Fruit fly (Drosophila melanogaster): ENCODE results near the gene CG32365.

The CG32365 gene

DNA sequence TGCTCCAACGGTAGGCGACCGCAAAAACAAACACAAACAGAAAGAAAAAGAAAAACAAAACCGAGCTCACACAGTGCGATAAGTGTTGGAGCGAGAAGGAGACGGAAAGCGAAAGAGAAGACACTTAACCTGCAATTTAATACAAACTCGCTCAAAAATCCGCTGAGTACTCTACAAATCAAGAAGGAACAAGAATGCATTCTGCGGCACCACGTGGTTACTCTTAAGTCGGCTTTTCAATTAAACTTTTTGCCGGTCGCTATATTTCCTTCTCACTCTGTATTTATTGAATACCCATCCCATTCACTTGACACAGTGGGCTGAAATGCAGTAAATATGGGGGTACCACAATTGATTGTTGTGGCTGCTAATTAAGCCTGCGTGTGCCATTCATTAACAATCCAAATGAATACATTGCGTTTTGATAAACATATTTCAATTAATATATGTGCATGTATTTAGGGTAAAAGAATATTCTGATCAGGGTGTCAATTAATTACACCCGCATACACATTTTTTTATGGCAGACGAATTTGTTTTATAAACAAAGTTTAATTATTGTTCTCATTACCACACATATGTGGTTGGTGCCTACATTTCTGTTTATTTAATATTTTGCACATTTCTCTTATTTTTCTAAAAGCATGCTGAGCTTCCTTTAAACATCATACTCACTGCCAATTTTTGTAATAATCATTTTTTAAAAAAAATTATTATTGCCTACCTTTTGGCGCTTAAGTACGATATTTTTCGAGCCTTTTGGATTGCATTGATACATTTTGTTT lies 6.4 kb upstream of the CG32365 start (continued):
- TF ChIP-seq CG7963 (GFP tag; IDR thresholded peaks at IDR 0.05; ENCODE audit: partially characterized antibody) (no peak), dpn (GFP tag; optimal IDR thresholded peaks at IDR 0.05) (peak in 1 of 2 experiments; percentile 17), Optix (GFP tag; IDR thresholded peaks at IDR 0.05) (no peak), Max (GFP tag; optimal IDR thresholded peaks at IDR 0.05) (peak; percentile 12), CG1529 (GFP tag; optimal IDR thresholded peaks at IDR 0.05) (no peak), CG2129 (GFP tag; IDR thresholded peaks at IDR 0.05; ENCODE audit: partially characterized antibody) (no peak), phol (tag; optimal IDR thresholded peaks at IDR 0.05) (peak; percentile 21), tgo (GFP tag; IDR thresholded peaks at IDR 0.05) (no peak), CG4707 (GFP tag; optimal IDR thresholded peaks at IDR 0.05) (peak; percentile 22), CG10959 (GFP tag; IDR thresholded peaks at IDR 0.05) (no peak), pzg (GFP tag; optimal IDR thresholded peaks at IDR 0.05) (no peak), Xbp1 (GFP tag; optimal IDR thresholded peaks at IDR 0.05) (peak; percentile 7), Mes4 (GFP tag; optimal IDR thresholded peaks at IDR 0.05) (no peak), trh (GFP tag; optimal IDR thresholded peaks at IDR 0.05) (no peak), sc (optimal IDR thresholded peaks at IDR 0.05) (no peak), sc (GFP tag; optimal IDR thresholded peaks at IDR 0.05) (no peak), amos (GFP tag; IDR thresholded peaks at IDR 0.05; ENCODE audit: partially characterized antibody) (no peak), CG9727 (GFP tag; optimal IDR thresholded peaks at IDR 0.05) (peak; percentile 65), mirr (GFP tag; optimal IDR thresholded peaks at IDR 0.05) (peak; percentile 43), chn (GFP tag; optimal IDR thresholded peaks at IDR 0.05) (no peak), CG7987 (GFP tag; optimal IDR thresholded peaks at IDR 0.05) (peak; percentile 13), sima (GFP tag; optimal IDR thresholded peaks at IDR 0.05) (no peak), TFAM (GFP tag; optimal IDR thresholded peaks at IDR 0.05) (no peak), CG15514 (GFP tag; optimal IDR thresholded peaks at IDR 0.05) (no peak), HLH3B (GFP tag; IDR thresholded peaks at IDR 0.05) (0 out of 2 replicates have a peak, but pooled peaks have one; percentile 43), ara (GFP tag; IDR thresholded peaks at IDR 0.05) (peak; percentile 31; the same call in 1 of the 2 replicates), ham (GFP tag; IDR thresholded peaks at IDR 0.05) (no peak), shn (GFP tag; optimal IDR thresholded peaks at IDR 0.05) (no peak), CG11456 (GFP tag; IDR thresholded peaks at IDR 0.05) (peak; percentile 73), CG2202 (tag; optimal IDR thresholded peaks at IDR 0.05) (no peak), repo (GFP tag; optimal IDR thresholded peaks at IDR 0.05) (no peak), CHES-1-like (GFP tag; optimal IDR thresholded peaks at IDR 0.05) (no peak), schlank (tag; optimal IDR thresholded peaks at IDR 0.05) (no peak), aop (GFP tag; IDR thresholded peaks at IDR 0.05) (no peak), CG2875 (GFP tag; optimal IDR thresholded peaks at IDR 0.05) (no peak), sob (GFP tag; IDR thresholded peaks at IDR 0.05) (no peak), CG17612 (GFP tag; IDR thresholded peaks at IDR 0.05) (no peak), chif (GFP tag; optimal IDR thresholded peaks at IDR 0.05) (peak in 1 of 2 experiments; percentile 26), sens-2 (GFP tag; IDR thresholded peaks at IDR 0.05) (no peak), CG3407 (GFP tag; optimal IDR thresholded peaks at IDR 0.05) (no peak), ash1 (GFP tag; optimal IDR thresholded peaks at IDR 0.05) (no peak), CG2116 (GFP tag; optimal IDR thresholded peaks at IDR 0.05) (no peak), CG1832 (GFP tag; optimal IDR thresholded peaks at IDR 0.05) (peak; percentile 36), lilli (GFP tag; optimal IDR thresholded peaks at IDR 0.05) (peak; percentile 20), D19B (GFP tag; optimal IDR thresholded peaks at IDR 0.05) (peak; percentile 31), Hr39 (optimal IDR thresholded peaks at IDR 0.05) (no peak), Elba2 (GFP tag; optimal IDR thresholded peaks at IDR 0.05) (no peak), CG10654 (GFP tag; optimal IDR thresholded peaks at IDR 0.05) (no peak), CG18011 (GFP tag; optimal IDR thresholded peaks at IDR 0.05) (no peak), pan (optimal IDR thresholded peaks at IDR 0.05) (no peak), pan (GFP tag; optimal IDR thresholded peaks at IDR 0.05 in 1 of 2, IDR thresholded peaks at IDR 0.05 in 1 of 2) (peak in 1 of 2 experiments; percentile 6)

Data from whole organism, embryonic.